Fruit fly (Drosophila melanogaster): ENCODE data around the gene f.

- TF ChIP-seq CG10348 (GFP tag; IDR thresholded peaks at IDR 0.05) (no peak), CG4496 (GFP tag; IDR thresholded peaks at IDR 0.05) (no peak), CG8159 (tag; optimal IDR thresholded peaks at IDR 0.05) (no peak), D1 (tag; optimal IDR thresholded peaks at IDR 0.05) (no peak), CG34367 (tag; optimal IDR thresholded peaks at IDR 0.05) (no peak), CG9948 (tag; optimal IDR thresholded peaks at IDR 0.05) (no peak), EcR (GFP tag; optimal IDR thresholded peaks at IDR 0.05) (no peak)
These were observed 24.8 kb upstream of the f start, which contains the start of gene CG32563 for dm6 chrX:17207865-17208486.

Measured in whole organism, pupa.